Fruit fly (Drosophila melanogaster): ENCODE data around the gene Hsc70-3.
A peak's percentile ranks its signal among the peaks of the same experiment; 100 is the strongest.

Gene Hsc70-3

DNA sequence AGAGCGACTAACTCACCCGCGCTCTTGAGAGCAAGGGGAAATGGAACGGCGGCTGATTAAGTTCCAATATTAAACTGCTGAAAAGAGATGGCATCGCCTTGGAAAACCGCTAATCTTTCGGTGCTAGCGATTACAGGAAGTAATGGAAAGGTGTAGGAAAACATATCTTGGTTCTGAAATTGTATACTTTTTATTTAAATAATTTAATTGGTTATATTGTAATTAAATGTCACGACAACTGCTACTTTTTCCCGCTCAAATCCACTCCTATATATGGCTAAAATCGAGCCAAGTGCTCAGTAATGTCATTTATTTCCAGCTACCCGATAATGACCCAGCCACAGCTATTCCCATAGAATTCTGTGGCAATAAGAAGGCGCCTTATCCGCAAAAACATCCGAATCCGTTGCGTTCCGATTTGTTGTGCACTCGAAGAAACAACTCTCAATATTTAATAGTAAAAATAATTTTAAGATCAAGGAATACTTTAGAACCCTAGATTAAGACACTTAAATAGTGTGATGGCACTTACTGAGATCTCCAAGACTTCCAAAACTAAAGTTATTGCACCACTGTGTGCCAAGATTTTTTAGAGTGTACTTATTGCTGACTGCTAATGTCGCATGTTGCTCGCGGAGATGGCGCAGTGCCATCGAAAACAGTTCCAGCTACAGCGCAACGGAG is 18.6 kb downstream of the Hsc70-3 start (continued):
- peak; percentile 61 for TF ChIP-seq bab2 (GFP tag; optimal IDR thresholded peaks at IDR 0.05)
- TF ChIP-seq Dref (GFP tag; IDR thresholded peaks at IDR 0.05), result no peak
- TF ChIP-seq gfzf (GFP tag; optimal IDR thresholded peaks at IDR 0.05), result no peak
- TF ChIP-seq CG11398 (GFP tag; optimal IDR thresholded peaks at IDR 0.05), result no peak
- TF ChIP-seq HLH3B (GFP tag; IDR thresholded peaks at IDR 0.05), result peak; percentile 72
- TF ChIP-seq pnt (GFP tag; optimal IDR thresholded peaks at IDR 0.05), result peak; percentile 65
- TF ChIP-seq eyg (GFP tag; optimal IDR thresholded peaks at IDR 0.05), result no peak
- TF ChIP-seq CG34376 (GFP tag; optimal IDR thresholded peaks at IDR 0.05), result no peak
- TF ChIP-seq CG10321 (GFP tag; IDR thresholded peaks at IDR 0.05), result no peak
- TF ChIP-seq Dbx (GFP tag; IDR thresholded peaks at IDR 0.05), result 0 out of 3 replicates have a peak, but pooled peaks have one; percentile 11
- TF ChIP-seq Med (GFP tag), result peak; percentile 93
- no peak for TF ChIP-seq stwl (tag; optimal IDR thresholded peaks at IDR 0.05)
- TF ChIP-seq wdn (GFP tag; IDR thresholded peaks at IDR 0.05), result 0 out of 2 replicates have a peak, but pooled peaks have one; percentile 31
- no peak for TF ChIP-seq CG8478 (optimal IDR thresholded peaks at IDR 0.05)
- TF ChIP-seq Atf-2 (GFP tag; optimal IDR thresholded peaks at IDR 0.05), result peak; percentile 42
- peak; percentile 55 for TF ChIP-seq CG16863 (GFP tag; optimal IDR thresholded peaks at IDR 0.05)
- peak; percentile 67 for TF ChIP-seq CG12219 (GFP tag; optimal IDR thresholded peaks at IDR 0.05)
- TF ChIP-seq pfk (GFP tag; optimal IDR thresholded peaks at IDR 0.05), result no peak
- TF ChIP-seq CG17186 (GFP tag; optimal IDR thresholded peaks at IDR 0.05), result no peak
- peak; percentile 64 for TF ChIP-seq CG14667 (GFP tag; IDR thresholded peaks at IDR 0.05)
- TF ChIP-seq CG2678 (tag; optimal IDR thresholded peaks at IDR 0.05), result peak; percentile 80
- TF ChIP-seq CG15514 (GFP tag; optimal IDR thresholded peaks at IDR 0.05), result peak; percentile 56
- peak; percentile 59 for TF ChIP-seq Sox100B (GFP tag; optimal IDR thresholded peaks at IDR 0.05)
- 0 out of 2 replicates have a peak, but pooled peaks have one; percentile 24 for TF ChIP-seq Doc2 (GFP tag; IDR thresholded peaks at IDR 0.05)
- peak; percentile 54 for TF ChIP-seq CG13296 (GFP tag; optimal IDR thresholded peaks at IDR 0.05)
- no peak for TF ChIP-seq Lpt (GFP tag; optimal IDR thresholded peaks at IDR 0.05)
- TF ChIP-seq Abd-B (GFP tag; optimal IDR thresholded peaks at IDR 0.05), result peak; percentile 34
- TF ChIP-seq CG17385 (GFP tag; optimal IDR thresholded peaks at IDR 0.05), result peak; percentile 67
- no peak for TF ChIP-seq ato (GFP tag; IDR thresholded peaks at IDR 0.05; ENCODE audit: partially characterized antibody)
- peak; percentile 61 for TF ChIP-seq danr (GFP tag; IDR thresholded peaks at IDR 0.05)
- peak; percentile 65 for TF ChIP-seq gcm (GFP tag; optimal IDR thresholded peaks at IDR 0.05)
- no peak for TF ChIP-seq insv (GFP tag; optimal IDR thresholded peaks at IDR 0.05)
- TF ChIP-seq CG11093 (GFP tag; IDR thresholded peaks at IDR 0.05), result no peak
- TF ChIP-seq tx (GFP tag; optimal IDR thresholded peaks at IDR 0.05), result peak; percentile 33
- no peak for TF ChIP-seq CG2199 (GFP tag; IDR thresholded peaks at IDR 0.05)
- TF ChIP-seq CG30403 (GFP tag; optimal IDR thresholded peaks at IDR 0.05), result peak; percentile 78
- peak; percentile 29 for TF ChIP-seq MTF-1 (GFP tag; optimal IDR thresholded peaks at IDR 0.05; ENCODE audit: borderline replicate concordance)
- TF ChIP-seq CG15073 (GFP tag; optimal IDR thresholded peaks at IDR 0.05), result no peak
- peak; percentile 54 for TF ChIP-seq ems (GFP tag; optimal IDR thresholded peaks at IDR 0.05)
- peak; percentile 74 for TF ChIP-seq CG2120 (GFP tag; optimal IDR thresholded peaks at IDR 0.05)
- TF ChIP-seq CG17328 (GFP tag; IDR thresholded peaks at IDR 0.05), result peak; percentile 76
- TF ChIP-seq CG9609 (GFP tag; optimal IDR thresholded peaks at IDR 0.05), result peak; percentile 56
- peak; percentile 59; the same call in 1 of the 3 replicates for TF ChIP-seq sr (GFP tag; IDR thresholded peaks at IDR 0.05)
- no peak; the same call in 1 of the 2 replicates for TF ChIP-seq CG9215 (GFP tag; IDR thresholded peaks at IDR 0.05)
- TF ChIP-seq CG1529 (GFP tag; optimal IDR thresholded peaks at IDR 0.05), result peak; percentile 29
- TF ChIP-seq CG12391 (tag; optimal IDR thresholded peaks at IDR 0.05), result peak; percentile 79
- TF ChIP-seq lab (GFP tag; optimal IDR thresholded peaks at IDR 0.05), result peak; percentile 81
- TF ChIP-seq CG7745 (tag; optimal IDR thresholded peaks at IDR 0.05), result no peak
- peak; percentile 18 for TF ChIP-seq corto (GFP tag; optimal IDR thresholded peaks at IDR 0.05)
- peak; percentile 48 for TF ChIP-seq CG10147 (GFP tag; optimal IDR thresholded peaks at IDR 0.05)
